Worm (Caenorhabditis elegans): ENCODE results near the gene unc-115.

unc-115 gene

ce11 chrX:10168534-10168933 is 21.8 kb downstream of the unc-115 start (continued):
- TF ChIP-seq T26A8.4 (GFP tag; IDR thresholded peaks at IDR 0.05) (no peak), snpc-4 (tag; optimal IDR thresholded peaks at IDR 0.05) (no peak), F26F4.8 (GFP tag; conservative IDR thresholded peaks at IDR 0.05) (no peak), mxl-3 (GFP tag; optimal IDR thresholded peaks at IDR 0.05) (no peak), duxl-1 (tag; optimal IDR thresholded peaks at IDR 0.05; ENCODE audit: poor library complexity) (no peak), nhr-77 (tag; optimal IDR thresholded peaks at IDR 0.05) (no peak), nhr-41 (GFP tag; IDR thresholded peaks at IDR 0.05) (no peak), cey-2 (tag; optimal IDR thresholded peaks at IDR 0.05; ENCODE audit: borderline replicate concordance, insufficient read depth) (no peak), nhr-25 (tag; optimal IDR thresholded peaks at IDR 0.05; ENCODE audit: borderline replicate concordance, insufficient read depth) (peak; percentile 75), mep-1 (tag; optimal IDR thresholded peaks at IDR 0.05) (no peak), dpl-1 (GFP tag; optimal IDR thresholded peaks at IDR 0.05) (no peak), nhr-6 (tag; optimal IDR thresholded peaks at IDR 0.05) (no peak), nhr-28 (tag; optimal IDR thresholded peaks at IDR 0.05) (peak; percentile 63), spr-3 (GFP tag; optimal IDR thresholded peaks at IDR 0.05) (no peak), dmd-9 (GFP tag; IDR thresholded peaks at IDR 0.05) (no peak), set-16 (GFP tag; IDR thresholded peaks at IDR 0.05) (no peak), hlh-11 (tag; optimal IDR thresholded peaks at IDR 0.05) (peak; percentile 49), lin-13 (GFP tag; optimal IDR thresholded peaks at IDR 0.05) (no peak), nhr-111 (GFP tag; optimal IDR thresholded peaks at IDR 0.05) (no peak), ceh-20 (GFP tag; IDR thresholded peaks at IDR 0.05) (no peak), dmd-6 (GFP tag; IDR thresholded peaks at IDR 0.05) (peak; percentile 40; the same call in 1 of the 2 replicates)

- no peak for TF ChIP-seq nhr-76 (tag; optimal IDR thresholded peaks at IDR 0.05)
- no peak for TF ChIP-seq ceh-20 (GFP tag; IDR thresholded peaks at IDR 0.05)
- no peak for TF ChIP-seq skn-1 (tag; optimal IDR thresholded peaks at IDR 0.05)
- no peak for TF ChIP-seq tag-97 (GFP tag; IDR thresholded peaks at IDR 0.05)
- no peak for TF ChIP-seq arid-1 (GFP tag; conservative IDR thresholded peaks at IDR 0.05)
- TF ChIP-seq hlh-11 (tag; optimal IDR thresholded peaks at IDR 0.05): no peak
- TF ChIP-seq F44E2.7 (GFP tag; IDR thresholded peaks at IDR 0.05): no peak
- TF ChIP-seq dmd-6 (GFP tag; IDR thresholded peaks at IDR 0.05): no peak
- TF ChIP-seq lin-39 (tag; optimal IDR thresholded peaks at IDR 0.05): no peak
- no peak for TF ChIP-seq T20F7.1 (GFP tag; optimal IDR thresholded peaks at IDR 0.05)
- no peak for TF ChIP-seq lir-3 (tag; optimal IDR thresholded peaks at IDR 0.05)
Observed at ce11 chrX:10170598-10170997, 23.9 kb downstream of the unc-115 start.

ce11 chrX:10172004-10172584 is 25.4 kb downstream of the unc-115 start, which contains the start of gene C07A4.2:
TSS of gene C07A4.2 (plus strand) at chrX:10172198.
- TF ChIP-seq mxl-3 (GFP tag; optimal IDR thresholded peaks at IDR 0.05) (peak; percentile 40), mdt-29 (GFP tag; IDR thresholded peaks at IDR 0.05) (no peak), aha-1 (tag) (peak; percentile 76)

- no peak for TF ChIP-seq snpc-1.2 (GFP tag; IDR thresholded peaks at IDR 0.05)
- no peak for TF ChIP-seq aha-1 (tag)
- no peak for TF ChIP-seq ceh-20 (GFP tag; IDR thresholded peaks at IDR 0.05)
- no peak for TF ChIP-seq duxl-1 (tag; optimal IDR thresholded peaks at IDR 0.05; ENCODE audit: poor library complexity)
- no peak for TF ChIP-seq mdl-1 (tag; optimal IDR thresholded peaks at IDR 0.05)
- TF ChIP-seq daf-19 (GFP tag; conservative IDR thresholded peaks at IDR 0.05): no peak
- no peak for TF ChIP-seq nhr-237 (tag; optimal IDR thresholded peaks at IDR 0.05)
- no peak for TF ChIP-seq Y5F2A.4 (GFP tag; optimal IDR thresholded peaks at IDR 0.05)
- no peak for TF ChIP-seq tra-1 (GFP tag; IDR thresholded peaks at IDR 0.05)
- no peak for TF ChIP-seq dmd-9 (GFP tag; IDR thresholded peaks at IDR 0.05)
- TF ChIP-seq T26A8.4 (GFP tag; IDR thresholded peaks at IDR 0.05): no peak
- TF ChIP-seq nhr-25 (tag; optimal IDR thresholded peaks at IDR 0.05; ENCODE audit: borderline replicate concordance, insufficient read depth): no peak
- TF ChIP-seq zfp-3 (GFP tag; conservative IDR thresholded peaks at IDR 0.05): no peak
- TF ChIP-seq dve-1 (tag; optimal IDR thresholded peaks at IDR 0.05; ENCODE audit: insufficient read depth): no peak
- no peak for TF ChIP-seq ZK337.2 (GFP tag; IDR thresholded peaks at IDR 0.05)
- TF ChIP-seq dmd-8 (GFP tag; IDR thresholded peaks at IDR 0.05): no peak
Observed at ce11 chrX:10174683-10175082, 28.0 kb downstream of the unc-115 start, which contains the start of gene C07A4.3. TSS of gene C07A4.3 (plus strand) at chrX:10174983.
